Worm (Caenorhabditis elegans): ENCODE results near the gene ttr-20.
A peak's percentile ranks its signal among the peaks of the same experiment; 100 is the strongest.

- no peak for TF ChIP-seq ZK546.5 (tag; optimal IDR thresholded peaks at IDR 0.05)
- no peak for TF ChIP-seq mbf-1 (tag; optimal IDR thresholded peaks at IDR 0.05)
- no peak for TF ChIP-seq ztf-11 (tag; optimal IDR thresholded peaks at IDR 0.05)
- TF ChIP-seq sma-3 (GFP tag; optimal IDR thresholded peaks at IDR 0.05) = peak; percentile 20
- peak; percentile 35 for TF ChIP-seq lin-13 (GFP tag; optimal IDR thresholded peaks at IDR 0.05)
- TF ChIP-seq aly-2 (tag; optimal IDR thresholded peaks at IDR 0.05) = no peak
Observed at ce11 chrIV:4247334-4247733, 741 bp downstream of the ttr-20 start.

Measured in whole organism, L2 larva.